Worm (Caenorhabditis elegans): ENCODE measurements around the gene F17E9.15.
"Not testable (repeated sequence)": the region's sequence is repeated elsewhere in the genome, so short reads cannot be mapped to it uniquely, and the experiment has no call there.

Gene F17E9.15

DNA sequence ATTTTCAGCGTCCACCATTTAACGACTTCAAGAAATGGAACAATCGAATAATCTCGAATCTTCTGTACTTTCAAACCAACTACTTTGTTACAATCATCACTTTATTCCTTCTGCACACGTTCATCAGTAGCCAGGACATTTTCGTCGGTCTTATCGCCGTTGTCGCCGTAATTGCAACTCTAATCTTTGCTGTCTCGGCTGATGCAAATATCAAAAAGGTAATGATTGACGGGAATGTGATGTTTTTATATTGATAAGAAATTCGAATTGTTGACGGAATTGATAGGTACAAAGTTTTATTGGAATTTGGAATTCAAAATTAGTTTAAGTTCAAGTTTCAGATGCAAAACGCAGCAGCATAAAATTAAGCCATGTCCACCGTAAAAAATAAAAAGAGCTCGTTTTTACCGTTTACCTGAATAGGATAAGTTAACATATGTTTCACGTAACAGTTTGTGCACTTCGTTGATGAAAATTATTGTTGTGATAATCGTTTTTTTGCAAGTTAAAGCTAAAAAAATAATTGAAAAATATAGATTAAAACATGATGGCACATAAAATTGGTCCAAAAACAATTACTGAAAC lies 33.1 kb downstream of the F17E9.15 start:
- TF ChIP-seq tab-1 (GFP tag; IDR thresholded peaks at IDR 0.05) (no peak), T22C8.4 (GFP tag; IDR thresholded peaks at IDR 0.05) (no peak), flt-1 (GFP tag; IDR thresholded peaks at IDR 0.05) (no peak), ref-1 (GFP tag; conservative IDR thresholded peaks at IDR 0.05) (no peak), cog-1 (tag; optimal IDR thresholded peaks at IDR 0.05) (no peak), ztf-23 (GFP tag; IDR thresholded peaks at IDR 0.05) (no peak), ztf-29 (GFP tag; IDR thresholded peaks at IDR 0.05) (no peak), klf-2 (GFP tag; conservative IDR thresholded peaks at IDR 0.05) (no peak), med-1 (GFP tag; optimal IDR thresholded peaks at IDR 0.05; ENCODE audit: insufficient read depth) (no peak)

ce11 chrIV:8382695-8383094 lies 35.5 kb downstream of the F17E9.15 start, which contains the start of gene D2096.9:
Gene D2096.9, minus strand, starts transcription at chrIV:8382795.
- TF ChIP-seq tab-1 (GFP tag; IDR thresholded peaks at IDR 0.05) (no peak), ztf-23 (GFP tag; IDR thresholded peaks at IDR 0.05) (no peak), klf-2 (GFP tag; conservative IDR thresholded peaks at IDR 0.05) (no peak), ztf-29 (GFP tag; IDR thresholded peaks at IDR 0.05) (no peak), med-1 (GFP tag; optimal IDR thresholded peaks at IDR 0.05; ENCODE audit: insufficient read depth) (no peak), T22C8.4 (GFP tag; IDR thresholded peaks at IDR 0.05) (no peak), flt-1 (GFP tag; IDR thresholded peaks at IDR 0.05) (no peak), ref-1 (GFP tag; conservative IDR thresholded peaks at IDR 0.05) (no peak), cog-1 (tag; optimal IDR thresholded peaks at IDR 0.05) (no peak)

DNA sequence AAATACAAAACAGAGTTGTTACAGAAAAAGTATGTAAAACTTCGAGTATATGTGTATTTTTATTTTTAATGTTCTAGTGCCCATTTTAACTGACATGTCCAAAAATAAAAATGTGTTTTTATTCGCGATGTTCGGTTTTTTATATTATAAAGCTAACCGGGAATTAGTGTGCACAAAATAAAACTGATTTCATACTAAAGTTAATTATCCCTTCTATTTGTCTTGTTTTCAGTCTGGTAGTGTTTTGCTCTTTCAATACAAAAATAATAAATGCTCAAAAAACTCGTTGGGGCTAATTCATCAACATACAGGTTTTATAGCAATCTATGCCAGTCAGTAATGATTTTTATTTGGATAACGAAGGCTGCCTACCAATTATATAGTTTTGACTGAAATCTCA lies 37.5 kb downstream of the F17E9.15 start:
- TF ChIP-seq T22C8.4 (GFP tag; IDR thresholded peaks at IDR 0.05): no peak
- no peak for TF ChIP-seq flt-1 (GFP tag; IDR thresholded peaks at IDR 0.05)

- TF ChIP-seq ref-1 (GFP tag; conservative IDR thresholded peaks at IDR 0.05) (no peak), ztf-29 (GFP tag; IDR thresholded peaks at IDR 0.05) (no peak), flt-1 (GFP tag; IDR thresholded peaks at IDR 0.05) (no peak), T22C8.4 (GFP tag; IDR thresholded peaks at IDR 0.05) (no peak), ztf-23 (GFP tag; IDR thresholded peaks at IDR 0.05) (no peak), tab-1 (GFP tag; IDR thresholded peaks at IDR 0.05) (no peak), med-1 (GFP tag; optimal IDR thresholded peaks at IDR 0.05; ENCODE audit: insufficient read depth) (no peak)
Observed at ce11 chrIV:8385662-8386061, 38.4 kb downstream of the F17E9.15 start.

- not testable (repeated sequence) for TF ChIP-seq ztf-29 (GFP tag; IDR thresholded peaks at IDR 0.05); T22C8.4 (GFP tag; IDR thresholded peaks at IDR 0.05); cog-1 (tag; optimal IDR thresholded peaks at IDR 0.05)
Observed at ce11 chrIV:8389139-8389538, 41.9 kb downstream of the F17E9.15 start, which contains the start of gene D2096.10. Gene D2096.10, minus strand, starts transcription at chrIV:8389239.

DNA sequence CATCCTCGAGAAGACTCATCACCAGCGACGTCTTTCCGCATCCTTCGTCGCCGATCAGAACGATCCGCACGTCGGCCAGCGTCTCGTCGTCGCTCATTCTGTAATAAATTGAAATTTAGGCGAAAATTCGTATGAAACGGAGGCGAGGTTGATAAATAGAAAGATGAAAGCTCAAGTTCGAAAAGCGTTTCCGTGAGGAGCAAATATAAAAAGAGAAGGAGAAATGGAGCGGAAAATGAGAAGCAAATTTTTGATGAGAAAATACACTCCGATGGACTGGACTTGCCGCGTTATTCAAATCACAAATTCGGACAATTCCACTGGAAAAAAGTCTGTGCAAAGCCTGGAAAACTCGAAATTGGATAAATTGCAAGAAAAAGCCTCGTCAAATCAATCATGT lies 46.9 kb downstream of the F17E9.15 start, which contains the start of gene D2096.11:
Gene D2096.11 (minus strand): TSS at position 101 of the 400 bp plus-strand sequence.
- no peak for TF ChIP-seq med-1 (GFP tag; optimal IDR thresholded peaks at IDR 0.05; ENCODE audit: insufficient read depth)
- TF ChIP-seq tab-1 (GFP tag; IDR thresholded peaks at IDR 0.05): no peak
- TF ChIP-seq T22C8.4 (GFP tag; IDR thresholded peaks at IDR 0.05): no peak
- TF ChIP-seq flt-1 (GFP tag; IDR thresholded peaks at IDR 0.05): no peak
- TF ChIP-seq cog-1 (tag; optimal IDR thresholded peaks at IDR 0.05): no peak
- TF ChIP-seq ztf-29 (GFP tag; IDR thresholded peaks at IDR 0.05): no peak
- TF ChIP-seq ref-1 (GFP tag; conservative IDR thresholded peaks at IDR 0.05): no peak
- no peak for TF ChIP-seq klf-2 (GFP tag; conservative IDR thresholded peaks at IDR 0.05)
- no peak for TF ChIP-seq ztf-23 (GFP tag; IDR thresholded peaks at IDR 0.05)

- TF ChIP-seq med-1 (GFP tag; optimal IDR thresholded peaks at IDR 0.05; ENCODE audit: insufficient read depth): no peak
- TF ChIP-seq ref-1 (GFP tag; conservative IDR thresholded peaks at IDR 0.05): no peak
- TF ChIP-seq ztf-23 (GFP tag; IDR thresholded peaks at IDR 0.05): no peak
- TF ChIP-seq ztf-29 (GFP tag; IDR thresholded peaks at IDR 0.05): no peak
- no peak for TF ChIP-seq cog-1 (tag; optimal IDR thresholded peaks at IDR 0.05)
- no peak for TF ChIP-seq flt-1 (GFP tag; IDR thresholded peaks at IDR 0.05)
- no peak for TF ChIP-seq tab-1 (GFP tag; IDR thresholded peaks at IDR 0.05)
- TF ChIP-seq T22C8.4 (GFP tag; IDR thresholded peaks at IDR 0.05): no peak
- no peak for TF ChIP-seq klf-2 (GFP tag; conservative IDR thresholded peaks at IDR 0.05)
Observed at ce11 chrIV:8396348-8396747, 49.1 kb downstream of the F17E9.15 start, which contains the start of gene timm-17B.2. Gene timm-17B.2, plus strand, starts transcription at chrIV:8396648.
